Fruit fly (Drosophila melanogaster): ENCODE results near the gene CG42813.

The CG42813 gene

DNA sequence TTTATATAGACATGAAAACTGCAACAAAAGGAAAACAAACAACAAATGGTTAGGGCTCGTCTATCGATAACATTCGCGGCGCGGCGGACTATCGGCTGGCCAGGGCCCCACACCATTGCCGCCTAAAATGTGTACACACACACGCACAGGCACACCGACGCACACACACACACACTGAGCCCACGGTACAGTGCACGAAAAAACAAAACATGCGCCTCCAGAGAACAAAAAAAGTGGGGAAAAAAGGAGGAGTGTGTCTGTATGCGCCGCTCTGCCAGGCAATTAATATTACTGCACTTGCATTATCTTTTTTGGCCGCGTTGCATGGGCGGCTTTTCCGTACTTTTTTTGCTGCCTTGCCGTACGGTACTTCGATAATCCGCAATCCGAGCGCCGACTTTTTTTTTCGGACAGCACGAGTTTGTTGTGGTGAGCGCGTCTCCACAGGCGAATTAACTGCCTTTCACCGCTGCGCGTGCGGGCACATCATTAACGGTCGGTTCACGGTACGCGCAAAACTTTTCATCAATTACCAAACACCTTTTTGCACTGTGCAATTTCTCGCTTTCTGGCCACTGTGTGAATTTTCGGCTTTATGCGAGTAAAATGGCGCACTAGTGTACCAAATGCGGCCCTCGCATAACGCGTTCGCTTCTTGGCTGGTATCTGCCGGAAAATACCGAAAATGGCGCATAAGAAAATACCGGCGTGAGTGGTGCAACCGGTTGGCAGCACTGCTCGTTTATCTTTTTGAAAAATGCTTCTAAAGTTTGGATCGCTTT lies 35.3 kb upstream of the CG42813 start, which contains the start of gene woc (continued):
- peak; percentile 27; the same call in 1 of the 3 replicates for TF ChIP-seq CG14050 (GFP tag; IDR thresholded peaks at IDR 0.05)
- peak; percentile 56 for TF ChIP-seq NC2β (GFP tag; optimal IDR thresholded peaks at IDR 0.05)
- TF ChIP-seq H2.0 (GFP tag; IDR thresholded peaks at IDR 0.05) = no peak
- TF ChIP-seq ash1 (GFP tag; optimal IDR thresholded peaks at IDR 0.05) = no peak
- no peak for TF ChIP-seq Hand (GFP tag; optimal IDR thresholded peaks at IDR 0.05)
- peak; percentile 48 for TF ChIP-seq Max (GFP tag; optimal IDR thresholded peaks at IDR 0.05)
- no peak for TF ChIP-seq grn (GFP tag; optimal IDR thresholded peaks at IDR 0.05)
- TF ChIP-seq sr (GFP tag; IDR thresholded peaks at IDR 0.05) = peak; percentile 59; the same call in 1 of the 3 replicates
- TF ChIP-seq CG2678 (tag; optimal IDR thresholded peaks at IDR 0.05) = no peak
- TF ChIP-seq Sin3A (optimal IDR thresholded peaks at IDR 0.05) = peak; percentile 86
- peak; percentile 55 for TF ChIP-seq HmgD (GFP tag; optimal IDR thresholded peaks at IDR 0.05)
- peak; percentile 68 for TF ChIP-seq CG32772 (GFP tag; IDR thresholded peaks at IDR 0.05)
- TF ChIP-seq sc (optimal IDR thresholded peaks at IDR 0.05) = no peak
- no peak for TF ChIP-seq sc (GFP tag; optimal IDR thresholded peaks at IDR 0.05)
- peak; percentile 62 for TF ChIP-seq jumu (GFP tag; optimal IDR thresholded peaks at IDR 0.05)
- peak; percentile 45 for TF ChIP-seq CG1602 (GFP tag; optimal IDR thresholded peaks at IDR 0.05)
- peak; percentile 79 for TF ChIP-seq Scr (GFP tag; IDR thresholded peaks at IDR 0.05; ENCODE audit: partially characterized antibody)
- TF ChIP-seq Trl (optimal IDR thresholded peaks at IDR 0.05) = no peak
- TF ChIP-seq Trl (GFP tag; optimal IDR thresholded peaks at IDR 0.05) = peak; percentile 23
- TF ChIP-seq croc (GFP tag; conservative IDR thresholded peaks at IDR 0.05) = no peak
- TF ChIP-seq CG17361 (GFP tag; IDR thresholded peaks at IDR 0.05) = no peak; the same call in 1 of the 3 replicates
- peak; percentile 60 for TF ChIP-seq sisA (GFP tag; IDR thresholded peaks at IDR 0.05)
- TF ChIP-seq CG11247 (GFP tag; IDR thresholded peaks at IDR 0.05) = 0 out of 2 replicates have a peak, but pooled peaks have one; percentile 9
- no peak for TF ChIP-seq kay (GFP tag; optimal IDR thresholded peaks at IDR 0.05)
- TF ChIP-seq HLH3B (GFP tag; IDR thresholded peaks at IDR 0.05) = peak; percentile 52; the same call in 1 of the 2 replicates
- no peak for TF ChIP-seq Dip2 (GFP tag; IDR thresholded peaks at IDR 0.05)
- TF ChIP-seq CG15269 (tag; optimal IDR thresholded peaks at IDR 0.05) = no peak
- no peak for TF ChIP-seq CG6254 (GFP tag; optimal IDR thresholded peaks at IDR 0.05)
- TF ChIP-seq ac (GFP tag; optimal IDR thresholded peaks at IDR 0.05) = no peak
- no peak for TF ChIP-seq Dad (GFP tag; optimal IDR thresholded peaks at IDR 0.05)
- no peak for TF ChIP-seq CG11504 (tag; optimal IDR thresholded peaks at IDR 0.05)
- peak; percentile 99 for TF ChIP-seq CG8388 (GFP tag; optimal IDR thresholded peaks at IDR 0.05)
- no peak for TF ChIP-seq ab (GFP tag; optimal IDR thresholded peaks at IDR 0.05)
- TF ChIP-seq CG13424 (tag; optimal IDR thresholded peaks at IDR 0.05) = no peak
- TF ChIP-seq Six4 (GFP tag; optimal IDR thresholded peaks at IDR 0.05) = no peak
- no peak for TF ChIP-seq p53 (GFP tag; optimal IDR thresholded peaks at IDR 0.05)
- no peak for TF ChIP-seq CG10543 (GFP tag; optimal IDR thresholded peaks at IDR 0.05)
- peak; percentile 48 for TF ChIP-seq CG11398 (GFP tag; optimal IDR thresholded peaks at IDR 0.05)
- TF ChIP-seq trem (tag; optimal IDR thresholded peaks at IDR 0.05) = peak; percentile 99
- peak; percentile 59; the same call in 3 of the 4 replicates for TF ChIP-seq Gug (GFP tag; IDR thresholded peaks at IDR 0.05)
- TF ChIP-seq fd3F (GFP tag; optimal IDR thresholded peaks at IDR 0.05) = no peak
- no peak for TF ChIP-seq bowl (GFP tag; IDR thresholded peaks at IDR 0.05)
- TF ChIP-seq CG4820 (GFP tag; optimal IDR thresholded peaks at IDR 0.05) = no peak
- TF ChIP-seq CG17359 (tag; optimal IDR thresholded peaks at IDR 0.05) = no peak
- peak; percentile 9 for TF ChIP-seq org-1 (GFP tag; optimal IDR thresholded peaks at IDR 0.05)
- peak; percentile 66 for TF ChIP-seq CG18599 (GFP tag; optimal IDR thresholded peaks at IDR 0.05)
- TF ChIP-seq HmgZ (tag; optimal IDR thresholded peaks at IDR 0.05) = peak; percentile 49
- no peak for TF ChIP-seq CG10959 (GFP tag; IDR thresholded peaks at IDR 0.05)
- TF ChIP-seq Med (GFP tag) = peak; percentile 93
- peak; percentile 48 for TF ChIP-seq nmo (GFP tag; optimal IDR thresholded peaks at IDR 0.05)
- peak; percentile 40 for TF ChIP-seq CG6813 (GFP tag; optimal IDR thresholded peaks at IDR 0.05)
